Worm (Caenorhabditis elegans) whole organism, L2 larva: ENCODE results near the gene mdt-28.

ENCODE experiments used
- C34F6.9 ChIP-seq: fragments of 150-350 bp; optimal IDR thresholded peaks from 2 replicates; lab custom pipeline; 2014; ENCODE audit warnings: missing biosample characterization, missing genetic modification characterization
- Y55F3AM.14 ChIP-seq: fragments of 200-800 bp; sonication (Bioruptor generic); optimal IDR thresholded peaks from 2 replicates; lab custom pipeline; 2018; ENCODE audit warnings: mild to moderate bottlenecking, missing genetic modification characterization, missing compliant biosample characterization
- ZK546.5 ChIP-seq: sonication (generic microtip); optimal IDR thresholded peaks from 2 replicates; lab custom pipeline; 2017; ENCODE audit warnings: missing biosample characterization, missing genetic modification characterization
- alr-1 ChIP-seq: fragments of 150-350 bp; optimal IDR thresholded peaks from 2 replicates; lab custom pipeline; 2014; ENCODE audit warnings: missing biosample characterization, missing genetic modification characterization
- ceh-16 ChIP-seq: fragments of 150-350 bp; optimal IDR thresholded peaks from 2 replicates; lab custom pipeline; 2014; ENCODE audit warnings: missing biosample characterization, missing genetic modification characterization
- ceh-82 ChIP-seq: fragments of 150-350 bp; optimal IDR thresholded peaks from 2 replicates; lab custom pipeline; 2014; ENCODE audit warnings: missing biosample characterization, missing genetic modification characterization
- egl-27 ChIP-seq: sonication (generic microtip); optimal IDR thresholded peaks from 3 replicates; lab custom pipeline; 2017; ENCODE audit warnings: missing biosample characterization, missing genetic modification reagents, missing genetic modification characterization
- elt-1 ChIP-seq: fragments of 150-350 bp; optimal IDR thresholded peaks from 2 replicates; lab custom pipeline; 2014; ENCODE audit warnings: missing biosample characterization, missing genetic modification characterization
- lin-11 ChIP-seq: fragments of 150-350 bp; sonication (generic microtip); optimal IDR thresholded peaks from 2 replicates; lab custom pipeline; 2014; ENCODE audit warnings: missing biosample characterization, missing genetic modification characterization, inconsistent platforms, mixed read lengths
- lsy-2 ChIP-seq, 2 experiments: fragments of 150-350 bp in 1 of 2; sonication (generic microtip) in 1 of 2; optimal IDR thresholded peaks; 2 replicates each; lab custom pipeline; 2014 to 2017; ENCODE audit warnings: missing biosample characterization in 2 of 2, missing genetic modification characterization in 2 of 2
- mab-5 ChIP-seq: fragments of 150-350 bp; optimal IDR thresholded peaks from 2 replicates; lab custom pipeline; 2014; ENCODE audit warnings: missing biosample characterization, missing genetic modification characterization
- mbf-1 ChIP-seq: sonication (generic microtip); optimal IDR thresholded peaks from 2 replicates; lab custom pipeline; 2017; ENCODE audit warnings: missing biosample characterization, missing genetic modification characterization
- mdl-1 ChIP-seq, 2 experiments: fragments of 150-350 bp in 1 of 2; sonication (generic microtip) in 1 of 2; optimal IDR thresholded peaks; 2 replicates each; lab custom pipeline; 2017; ENCODE audit warnings: missing biosample characterization in 2 of 2, missing genetic modification characterization in 2 of 2
- nhr-10 ChIP-seq: sonication (generic microtip); optimal IDR thresholded peaks from 2 replicates; lab custom pipeline; 2017; ENCODE audit warnings: missing biosample characterization, missing genetic modification characterization
- nhr-11 ChIP-seq: fragments of 150-350 bp; optimal IDR thresholded peaks from 2 replicates; lab custom pipeline; 2014; ENCODE audit warnings: missing biosample characterization, missing genetic modification characterization
- nhr-12 ChIP-seq: fragments of 150-350 bp; optimal IDR thresholded peaks from 2 replicates; lab custom pipeline; 2014; ENCODE audit warnings: missing biosample characterization, missing genetic modification characterization
- nhr-129 ChIP-seq: fragments of 150-350 bp; optimal IDR thresholded peaks from 2 replicates; lab custom pipeline; 2014; ENCODE audit warnings: missing biosample characterization, missing genetic modification characterization
- nhr-21 ChIP-seq: fragments of 150-350 bp; optimal IDR thresholded peaks from 2 replicates; lab custom pipeline; 2014; ENCODE audit warnings: missing biosample characterization, missing genetic modification characterization
- nhr-23 ChIP-seq: fragments of 150-350 bp; optimal IDR thresholded peaks from 2 replicates; lab custom pipeline; 2014; ENCODE audit warnings: missing biosample characterization, missing genetic modification reagents, missing genetic modification characterization
- nhr-237 ChIP-seq: fragments of 150-350 bp; optimal IDR thresholded peaks from 2 replicates; lab custom pipeline; 2014; ENCODE audit warnings: missing biosample characterization, missing genetic modification characterization
- nhr-25 ChIP-seq: fragments of 150-350 bp; sonication (generic microtip); optimal IDR thresholded peaks from 3 replicates; lab custom pipeline; 2014; ENCODE audit warnings: missing biosample characterization, missing genetic modification characterization
- nhr-77 ChIP-seq: fragments of 150-350 bp; optimal IDR thresholded peaks from 2 replicates; lab custom pipeline; 2014; ENCODE audit warnings: missing biosample characterization, missing genetic modification characterization
- peb-1 ChIP-seq: fragments of 150-350 bp; optimal IDR thresholded peaks from 2 replicates; lab custom pipeline; 2014; ENCODE audit warnings: missing biosample characterization, missing genetic modification characterization
- sem-4 ChIP-seq: fragments of 150-350 bp; optimal IDR thresholded peaks from 2 replicates; lab custom pipeline; 2014; ENCODE audit warnings: missing biosample characterization, missing genetic modification reagents, missing genetic modification characterization
- sma-3 ChIP-seq: sonication (generic microtip); optimal IDR thresholded peaks from 2 replicates; lab custom pipeline; 2016; ENCODE audit warnings: missing genetic modification reagents, missing genetic modification characterization, missing compliant biosample characterization
- sma-9 ChIP-seq, 2 experiments: fragments of 150-350 bp in 1 of 2; sonication (generic microtip) in 1 of 2; optimal IDR thresholded peaks; 2 replicates each; lab custom pipeline; 2014 to 2016; ENCODE audit warnings: missing genetic modification characterization in 2 of 2, mild to moderate bottlenecking in 1 of 2, missing biosample characterization in 1 of 2, missing compliant biosample characterization in 1 of 2, missing genetic modification reagents in 1 of 2, moderate library complexity in 1 of 2
- snpc-4 ChIP-seq: fragments of 150-350 bp; optimal IDR thresholded peaks from 2 replicates; lab custom pipeline; 2014; ENCODE audit warnings: missing biosample characterization, missing genetic modification characterization
- unc-39 ChIP-seq: fragments of 150-350 bp; optimal IDR thresholded peaks from 2 replicates; lab custom pipeline; 2014; ENCODE audit warnings: missing biosample characterization, missing genetic modification characterization
- zag-1 ChIP-seq: fragments of 150-350 bp; optimal IDR thresholded peaks from 2 replicates; lab custom pipeline; 2014; ENCODE audit warnings: missing biosample characterization, missing genetic modification characterization
- ztf-1 ChIP-seq: fragments of 200-800 bp; sonication (Bioruptor generic); conservative IDR thresholded peaks from 2 replicates; pipeline ENCODE4 v1.3.6; 2022; ENCODE audit warnings: missing genetic modification characterization, missing compliant biosample characterization
- ztf-11 ChIP-seq: sonication (generic microtip); optimal IDR thresholded peaks from 2 replicates; lab custom pipeline; 2017; ENCODE audit warnings: missing biosample characterization, missing genetic modification characterization

Gene mdt-28

ce11 chrV:15550408-15550807, 24.8 kb downstream of the mdt-28 start:
- no peak for TF ChIP-seq mab-5 (tag; lab: Kevin White, UChicago)
- TF ChIP-seq nhr-21 (tag; lab: Kevin White, UChicago), result no peak
- TF ChIP-seq sem-4 (tag; lab: Kevin White, UChicago), result no peak
- TF ChIP-seq nhr-10 (tag; lab: Kevin White, UChicago), result no peak
- TF ChIP-seq egl-27 (tag; lab: Kevin White, UChicago), result no peak
- no peak for TF ChIP-seq unc-39
- TF ChIP-seq ztf-1 (GFP tag; lab: Robert Waterston, UW), result no peak
- no peak for TF ChIP-seq mbf-1 (tag; lab: Kevin White, UChicago)
- no peak for TF ChIP-seq peb-1 (tag; lab: Kevin White, UChicago)
- TF ChIP-seq alr-1 (tag; lab: Kevin White, UChicago), result no peak
- no peak for TF ChIP-seq C34F6.9 (tag; lab: Kevin White, UChicago)
- no peak for TF ChIP-seq nhr-25 (tag; lab: Kevin White, UChicago)

DNA sequence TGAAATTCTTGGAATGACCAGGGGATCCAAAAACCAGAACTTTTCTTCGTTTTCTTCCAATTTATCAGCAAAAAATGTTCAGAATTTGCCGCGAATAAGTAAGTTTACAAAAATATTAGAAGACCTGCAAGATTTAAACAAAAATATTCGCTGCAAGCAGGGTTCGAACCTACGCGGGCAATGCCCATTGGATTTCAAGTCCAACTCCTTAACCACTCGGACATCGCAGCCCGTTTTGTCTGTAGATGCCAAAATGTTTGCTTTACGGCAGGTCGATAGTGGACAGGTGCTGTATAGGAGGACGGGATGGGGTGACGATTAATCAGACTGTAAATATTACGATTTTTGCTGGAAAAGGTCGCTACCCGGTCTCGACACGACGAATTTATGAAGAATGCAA, 27.5 kb downstream of the mdt-28 start:
- TF ChIP-seq mdl-1 (tag; optimal IDR thresholded peaks at IDR 0.05; lab: Kevin White, UChicago), result no peak
- TF ChIP-seq zag-1, result no peak
- TF ChIP-seq, all 48 proteins: peak for 0

ce11 chrV:15544898-15545297, 30.3 kb downstream of the mdt-28 start, which contains the start of gene glb-14:
Gene glb-14, minus strand, starts transcription at chrV:15544994.
- no peak for TF ChIP-seq elt-1 (tag; lab: Kevin White, UChicago)
- TF ChIP-seq unc-39, result no peak
- no peak for TF ChIP-seq ceh-16 (tag; lab: Kevin White, UChicago)
- no peak for TF ChIP-seq nhr-12
- no peak for TF ChIP-seq peb-1 (tag; lab: Kevin White, UChicago)
- no peak for TF ChIP-seq lsy-2 (tag; optimal IDR thresholded peaks at IDR 0.05; lab: Kevin White, UChicago)
- TF ChIP-seq ceh-82 (tag; lab: Kevin White, UChicago), result no peak
- TF ChIP-seq nhr-23 (tag; lab: Kevin White, UChicago), result no peak

DNA sequence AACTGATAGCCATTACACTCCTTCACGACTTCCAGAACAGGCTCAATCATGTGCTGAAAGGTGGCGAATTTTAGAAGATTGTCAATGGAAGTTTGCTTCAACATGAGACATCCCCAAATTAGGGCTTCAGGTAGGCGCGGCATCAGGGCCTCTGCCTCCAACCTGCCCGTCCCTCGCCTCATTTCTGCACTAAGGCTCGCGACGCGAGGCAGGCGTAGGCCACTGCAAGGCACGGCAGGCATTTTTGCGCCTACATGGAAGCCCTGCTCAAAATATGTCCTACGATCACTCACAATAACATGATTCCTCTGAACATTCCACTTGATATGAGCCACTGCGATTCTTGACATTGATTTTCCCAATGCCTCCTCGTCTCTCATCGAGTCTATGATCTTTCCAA, 32.0 kb downstream of the mdt-28 start:
- TF ChIP-seq sma-9 (GFP tag; optimal IDR thresholded peaks at IDR 0.05; lab: Kevin White, UChicago) (no peak), sma-9 (tag; optimal IDR thresholded peaks at IDR 0.05; lab: Kevin White, UChicago) (no peak), alr-1 (tag; lab: Kevin White, UChicago) (no peak), sma-3 (GFP tag; lab: Kevin White, UChicago) (no peak)

DNA sequence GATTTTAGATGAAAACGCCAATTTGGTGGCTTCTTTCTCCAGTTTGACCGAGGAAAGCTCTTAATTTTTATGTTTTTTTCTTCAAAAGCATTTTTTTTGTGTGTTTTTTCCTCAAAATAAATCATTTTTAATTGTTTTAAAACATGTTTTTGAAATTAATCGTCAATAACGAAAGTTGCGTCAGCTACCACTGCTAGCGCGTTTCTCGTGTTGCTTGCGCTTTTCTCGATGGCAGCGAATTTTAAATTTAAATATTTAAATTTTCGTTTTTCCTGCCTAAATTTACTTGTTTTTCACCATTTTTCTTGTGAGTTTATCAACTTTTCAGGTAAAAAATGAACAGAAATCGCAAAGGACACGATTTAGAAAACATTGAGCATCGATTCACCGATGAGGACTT, 37.3 kb downstream of the mdt-28 start, which contains the start of gene prde-1:
TSS of gene prde-1 (plus strand) at position 322 of the 400 bp plus-strand sequence.
- TF ChIP-seq nhr-25 (tag; lab: Kevin White, UChicago), result no peak
- no peak for TF ChIP-seq lin-11 (tag; lab: Kevin White, UChicago)
- no peak for TF ChIP-seq ZK546.5 (tag; lab: Kevin White, UChicago)
- TF ChIP-seq unc-39, result no peak
- no peak for TF ChIP-seq ceh-16 (tag; lab: Kevin White, UChicago)
- no peak for TF ChIP-seq nhr-129 (tag; lab: Kevin White, UChicago)
- no peak for TF ChIP-seq alr-1 (tag; lab: Kevin White, UChicago)
- TF ChIP-seq sem-4 (tag; lab: Kevin White, UChicago), result no peak
- TF ChIP-seq ztf-11, result no peak
- TF ChIP-seq zag-1, result no peak
- TF ChIP-seq nhr-11 (tag; lab: Kevin White, UChicago), result no peak
- TF ChIP-seq nhr-237, result no peak
- TF ChIP-seq mdl-1 (tag; optimal IDR thresholded peaks at IDR 0.05; lab: Kevin White, UChicago), result no peak
- no peak for TF ChIP-seq nhr-77 (tag; lab: Kevin White, UChicago)
- TF ChIP-seq nhr-21 (tag; lab: Kevin White, UChicago), result no peak
- TF ChIP-seq, all 48 proteins: peak for 0

DNA sequence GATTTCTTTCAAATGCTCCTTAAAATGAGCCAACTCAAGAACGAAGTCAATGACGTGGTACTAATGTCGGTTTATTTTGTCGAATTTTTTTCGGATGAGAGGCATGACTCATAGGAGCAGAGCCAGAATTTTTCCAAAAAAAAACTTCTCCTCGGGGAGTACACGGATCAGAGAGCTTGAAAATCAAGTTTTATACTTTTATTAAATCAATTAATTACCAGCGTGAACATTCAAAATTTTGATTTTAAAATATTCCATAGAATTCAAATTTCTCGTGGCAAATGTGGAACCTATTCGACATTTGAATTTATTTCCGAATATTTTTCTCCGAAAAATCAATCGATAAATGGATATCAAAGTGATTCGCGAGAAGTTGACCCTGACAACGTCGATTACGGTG, 38.9 kb downstream of the mdt-28 start, which contains the start of gene F21A3.4:
TSS of gene F21A3.4 (plus strand) at position 301 of the 400 bp plus-strand sequence.
- no peak for TF ChIP-seq snpc-4 (tag; lab: Kevin White, UChicago)
- no peak for TF ChIP-seq Y55F3AM.14 (GFP tag; lab: Kevin White, UChicago)
